Worm (Caenorhabditis elegans): ENCODE results near the gene lag-1.

DNA sequence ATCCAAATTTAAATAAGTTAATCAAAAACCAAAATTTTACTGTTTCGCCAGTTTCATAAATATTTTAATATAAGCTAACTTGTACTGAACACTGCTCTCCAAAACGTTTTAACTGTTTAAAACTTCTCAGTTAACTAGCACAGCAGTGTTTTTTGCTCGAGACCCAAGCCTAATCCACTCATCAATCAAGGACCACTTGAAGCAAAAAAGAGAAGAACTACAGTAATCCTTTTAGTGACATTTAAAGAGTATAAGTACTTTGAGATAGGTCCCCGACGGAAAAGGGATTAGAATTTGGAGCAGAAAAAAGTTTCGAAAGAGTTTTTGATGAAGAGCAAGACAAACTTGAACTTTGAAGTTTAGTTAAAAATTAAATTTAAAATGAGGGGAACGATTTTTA, 30.6 kb upstream of the lag-1 start:
- TF ChIP-seq pha-4 (tag; optimal IDR thresholded peaks at IDR 0.05) (no peak), nhr-11 (tag; optimal IDR thresholded peaks at IDR 0.05) (no peak), nhr-12 (tag; optimal IDR thresholded peaks at IDR 0.05) (no peak), elt-3 (tag; optimal IDR thresholded peaks at IDR 0.05) (no peak), jun-1 (tag; optimal IDR thresholded peaks at IDR 0.05) (no peak), nhr-237 (tag; optimal IDR thresholded peaks at IDR 0.05) (no peak), snpc-4 (tag; optimal IDR thresholded peaks at IDR 0.05) (no peak), R02D3.7 (tag; optimal IDR thresholded peaks at IDR 0.05) (no peak), pqm-1 (tag; optimal IDR thresholded peaks at IDR 0.05) (no peak)
